Worm (Caenorhabditis elegans) whole organism, midembryonic: Measurements from ENCODE around the gene try-13.

ENCODE experiments used
- T22C8.4 ChIP-seq: fragments of 200-800 bp; sonication (Bioruptor generic); IDR thresholded peaks from 2 replicates; pipeline ENCODE4 v1.3.6; 2022; ENCODE audit warnings: missing genetic modification characterization, missing compliant biosample characterization
- cog-1 ChIP-seq: sonication (generic microtip); optimal IDR thresholded peaks from 2 replicates; lab custom pipeline; 2016; ENCODE audit warnings: missing genetic modification characterization, missing compliant biosample characterization
- flt-1 ChIP-seq: fragments of 200-800 bp; sonication (Bioruptor generic); IDR thresholded peaks from 2 replicates; pipeline ENCODE4 v1.3.6; 2022; ENCODE audit warnings: missing genetic modification characterization, missing compliant biosample characterization
- klf-2 ChIP-seq: fragments of 200-800 bp; sonication (Bioruptor generic); conservative IDR thresholded peaks from 2 replicates; pipeline ENCODE4 v1.3.6; 2022; ENCODE audit warnings: missing genetic modification reagents, missing genetic modification characterization, missing compliant biosample characterization
- med-1 ChIP-seq: sonication (generic microtip); optimal IDR thresholded peaks from 2 replicates; lab custom pipeline; 2017; ENCODE audit warnings: missing genetic modification characterization, mild to moderate bottlenecking, missing compliant biosample characterization, antibody characterized with exemption, missing genetic modification reagents; ENCODE audit not compliant: insufficient read depth
- ref-1 ChIP-seq: fragments of 200-800 bp; sonication (Bioruptor generic); conservative IDR thresholded peaks from 2 replicates; pipeline ENCODE4 v1.3.6; 2022; ENCODE audit warnings: missing genetic modification reagents, missing genetic modification characterization, missing compliant biosample characterization
- tab-1 ChIP-seq: fragments of 200-800 bp; sonication (Bioruptor generic); IDR thresholded peaks from 2 replicates; pipeline ENCODE4 v1.3.6; 2022; ENCODE audit warnings: missing genetic modification characterization, missing compliant biosample characterization
- ztf-23 ChIP-seq: fragments of 200-800 bp; sonication (Bioruptor generic); IDR thresholded peaks from 2 replicates; pipeline ENCODE4 v1.3.6; 2022; ENCODE audit warnings: missing genetic modification reagents, missing genetic modification characterization, missing compliant biosample characterization
- ztf-29 ChIP-seq: fragments of 200-800 bp; sonication (Bioruptor generic); IDR thresholded peaks from 2 replicates; pipeline ENCODE4 v1.3.6; 2022; ENCODE audit warnings: missing genetic modification reagents, missing genetic modification characterization, missing compliant biosample characterization

DNA sequence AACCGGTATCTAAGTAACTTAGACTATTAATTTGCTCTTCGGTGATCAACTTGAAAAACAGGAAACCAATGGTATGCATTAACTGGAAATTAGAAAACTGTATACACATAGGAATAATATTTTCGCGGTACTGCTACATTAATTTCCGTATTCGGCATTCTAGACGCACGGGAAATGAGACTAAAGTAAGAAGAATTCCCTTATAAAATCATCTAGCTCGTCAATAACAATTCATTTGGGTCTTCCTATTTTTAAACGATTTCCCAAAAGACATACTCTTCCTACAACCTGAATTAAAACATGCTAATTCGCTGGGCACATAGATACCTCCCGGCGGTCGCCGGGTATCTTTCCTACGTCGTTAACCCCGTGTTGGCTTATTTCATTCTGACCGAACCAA is 37.6 kb upstream of the try-13 start, which contains the start of gene srj-13:
- no peak for TF ChIP-seq med-1 (GFP tag; lab: Kevin White, UChicago)
- no peak for TF ChIP-seq ztf-29 (GFP tag; lab: Robert Waterston, UW)
- TF ChIP-seq flt-1 (GFP tag; lab: Robert Waterston, UW), result no peak
- TF ChIP-seq ref-1, result no peak
- TF ChIP-seq cog-1 (tag; lab: Kevin White, UChicago), result no peak
- TF ChIP-seq tab-1 (GFP tag; lab: Robert Waterston, UW), result no peak
- no peak for TF ChIP-seq T22C8.4 (GFP tag; lab: Robert Waterston, UW)
- no peak for TF ChIP-seq klf-2 (GFP tag; lab: Robert Waterston, UW)
- TF ChIP-seq ztf-23 (GFP tag; lab: Robert Waterston, UW), result no peak
